Worm (Caenorhabditis elegans) whole organism, L4 larva: ENCODE data around the gene srx-58.
"Not testable (repeated sequence)": the region's sequence is repeated elsewhere in the genome, so short reads cannot be mapped to it uniquely, and the experiment has no call there.

ENCODE experiments used
- ama-1 ChIP-seq: fragments of 150-350 bp; optimal IDR thresholded peaks from 2 replicates; lab custom pipeline; 2014; ENCODE audit warnings: inconsistent platforms, mixed read lengths
- lin-13 ChIP-seq: fragments of 150-350 bp; optimal IDR thresholded peaks from 2 replicates; lab custom pipeline; 2014; ENCODE audit warnings: missing biosample characterization, missing genetic modification reagents, missing genetic modification characterization
- mep-1 ChIP-seq: fragments of 150-350 bp; sonication (generic microtip); optimal IDR thresholded peaks from 3 replicates; lab custom pipeline; 2014; ENCODE audit warnings: missing biosample characterization, missing genetic modification characterization
- nhr-11 ChIP-seq: fragments of 150-350 bp; optimal IDR thresholded peaks from 2 replicates; lab custom pipeline; 2014; ENCODE audit warnings: missing biosample characterization, missing genetic modification characterization
- sdz-12 ChIP-seq: fragments of 200-800 bp; sonication (Bioruptor generic); optimal IDR thresholded peaks from 2 replicates; lab custom pipeline; 2018; ENCODE audit warnings: mild to moderate bottlenecking, missing genetic modification characterization, missing compliant biosample characterization
- unc-62 ChIP-seq, 3 experiments: fragments of 150-350 bp in 1 of 3; sonication (generic microtip); optimal IDR thresholded peaks in 2 of 3; peaks in 1 of 3; 1 replicate in 1 of 3; 2 replicates in 2 of 3; lab custom pipeline; 2014 to 2017; ENCODE audit warnings: missing biosample characterization in 3 of 3, missing genetic modification characterization in 3 of 3, missing genetic modification reagents in 3 of 3, missing genotype in 1 of 3

ce11 chrV:15321912-15322311 is 30.6 kb upstream of the srx-58 start:
- not testable (repeated sequence) for TF ChIP-seq unc-62 (GFP tag; optimal IDR thresholded peaks at IDR 0.05 in 1 of 2; lab: Kevin White, UChicago); unc-62 (tag; optimal IDR thresholded peaks at IDR 0.05; lab: Kevin White, UChicago); lin-13 (GFP tag; lab: Kevin White, UChicago); ama-1; nhr-11 (tag; lab: Kevin White, UChicago); mep-1 (tag; lab: Kevin White, UChicago); sdz-12
